Fruit fly (Drosophila melanogaster) whole organism, embryonic: Measurements from ENCODE around the gene Spec2.

Source experiments
- CG10431 ChIP-seq: fragments of 200-800 bp; sonication (Bioruptor generic); optimal IDR thresholded peaks from 3 replicates; lab custom pipeline; 2018; ENCODE audit warnings: missing biosample characterization, mild to moderate bottlenecking, missing genetic modification characterization
- CG14441 ChIP-seq: fragments of 200-800 bp; sonication (Bioruptor generic); IDR thresholded peaks from 2 replicates; pipeline ENCODE4 v1.3.6; 2022; ENCODE audit warnings: missing biosample characterization, missing genetic modification characterization
- CG1647 ChIP-seq: fragments of 200-800 bp; sonication (Bioruptor generic); optimal IDR thresholded peaks from 3 replicates; lab custom pipeline; 2016; ENCODE audit warnings: missing biosample characterization, missing genetic modification characterization
- D19B ChIP-seq: fragments of 200-800 bp; sonication (Bioruptor generic); optimal IDR thresholded peaks from 2 replicates; lab custom pipeline; 2017; ENCODE audit warnings: missing biosample characterization, mild to moderate bottlenecking, missing genetic modification characterization
- Ets65A ChIP-seq: fragments of 200-800 bp; sonication (Bioruptor generic); peaks from one replicate; lab custom pipeline; 2016; ENCODE audit warnings: missing biosample characterization, missing genetic modification characterization
- GATAe ChIP-seq: fragments of 200-800 bp; sonication (Bioruptor generic); conservative IDR thresholded peaks from 2 replicates; pipeline ENCODE4 v1.3.6; 2022; ENCODE audit warnings: missing biosample characterization, missing genetic modification characterization
- Scr ChIP-seq: fragments of 200-800 bp; sonication (Bioruptor generic); IDR thresholded peaks from 2 replicates; pipeline ENCODE4 v1.3.6; 2022; ENCODE audit warnings: missing biosample characterization, missing genetic modification characterization; ENCODE audit not compliant: partially characterized antibody
- ab ChIP-seq: fragments of 200-800 bp; sonication (Bioruptor generic); optimal IDR thresholded peaks from 2 replicates; lab custom pipeline; 2016; ENCODE audit warnings: missing biosample characterization, missing genetic modification characterization
- ac ChIP-seq: fragments of 200-800 bp; sonication (Bioruptor generic); optimal IDR thresholded peaks from 3 replicates; lab custom pipeline; 2017; ENCODE audit warnings: missing biosample characterization, mild to moderate bottlenecking, missing genetic modification characterization

dm6 chr3R:5669740-5670659, 46.1 kb upstream of the Spec2 start:
- TF ChIP-seq Ets65A (GFP tag; lab: Kevin White, UChicago) (peak; percentile 43), CG10431 (GFP tag; lab: Kevin White, UChicago) (no peak), CG1647 (GFP tag; lab: Kevin White, UChicago) (no peak), CG14441 (GFP tag; lab: Robert Waterston, UW) (no peak), Scr (GFP tag; lab: Robert Waterston, UW) (no peak), GATAe (GFP tag; lab: Robert Waterston, UW) (no peak), ab (no peak), ac (GFP tag; lab: Kevin White, UChicago) (no peak), D19B (GFP tag; lab: Kevin White, UChicago) (no peak)
